Worm (Caenorhabditis elegans) whole organism, late embryonic: ENCODE results near the gene F54D5.3.
A peak's percentile ranks its signal among the peaks of the same experiment; 100 is the strongest.

Experiments
- C08G9.2 ChIP-seq: sonication (generic microtip); optimal IDR thresholded peaks from 2 replicates; lab custom pipeline; 2016; ENCODE audit warnings: mild to moderate bottlenecking, missing genetic modification characterization, moderate library complexity, missing compliant biosample characterization
- C38D4.7 ChIP-seq: fragments of 200-800 bp; sonication (Bioruptor generic); optimal IDR thresholded peaks from 2 replicates; lab custom pipeline; 2018; ENCODE audit warnings: mild to moderate bottlenecking, missing genetic modification characterization, moderate library complexity, missing compliant biosample characterization
- K02D7.2 ChIP-seq: sonication (generic microtip); optimal IDR thresholded peaks from 2 replicates; lab custom pipeline; 2017; ENCODE audit warnings: mild to moderate bottlenecking, missing genetic modification characterization, missing compliant biosample characterization
- K09A11.1 ChIP-seq: sonication (generic microtip); optimal IDR thresholded peaks from 2 replicates; lab custom pipeline; 2017; ENCODE audit warnings: antibody characterized with exemption, mild to moderate bottlenecking, missing genetic modification characterization, missing compliant biosample characterization; ENCODE audit not compliant: insufficient read depth
- T23F11.4 ChIP-seq: fragments of 200-800 bp; sonication (Bioruptor generic); optimal IDR thresholded peaks from 2 replicates; lab custom pipeline; 2018; ENCODE audit warnings: mild to moderate bottlenecking, missing genetic modification characterization, missing compliant biosample characterization
- ama-1 ChIP-seq: fragments of 150-350 bp; optimal IDR thresholded peaks from 2 replicates; lab custom pipeline; 2014
- ceh-14 ChIP-seq: sonication (generic microtip); optimal IDR thresholded peaks from 2 replicates; lab custom pipeline; 2016; ENCODE audit warnings: missing genotype, missing genetic modification characterization, missing compliant biosample characterization
- ceh-19 ChIP-seq: fragments of 200-800 bp; sonication (Bioruptor generic); optimal IDR thresholded peaks from 2 replicates; lab custom pipeline; 2018; ENCODE audit warnings: mild to moderate bottlenecking, missing genetic modification characterization, missing compliant biosample characterization
- ceh-2 ChIP-seq: sonication (generic microtip); optimal IDR thresholded peaks from 2 replicates; lab custom pipeline; 2016; ENCODE audit warnings: missing genotype, missing genetic modification characterization, missing compliant biosample characterization
- ceh-24 ChIP-seq: sonication (generic microtip); optimal IDR thresholded peaks from 2 replicates; lab custom pipeline; 2016; ENCODE audit warnings: mild to moderate bottlenecking, missing genetic modification characterization, missing compliant biosample characterization
- ceh-30 ChIP-seq: fragments of 150-350 bp; optimal IDR thresholded peaks from 2 replicates; lab custom pipeline; 2014; ENCODE audit warnings: missing biosample characterization, missing genetic modification characterization
- ceh-31 ChIP-seq: sonication (generic microtip); optimal IDR thresholded peaks from 2 replicates; lab custom pipeline; 2016; ENCODE audit warnings: missing genetic modification characterization, missing compliant biosample characterization
- ceh-34 ChIP-seq: sonication (generic microtip); optimal IDR thresholded peaks from 2 replicates; lab custom pipeline; 2016; ENCODE audit warnings: mild to moderate bottlenecking, missing genetic modification characterization, missing compliant biosample characterization
- ceh-45 ChIP-seq: fragments of 200-800 bp; sonication (Bioruptor generic); IDR thresholded peaks from 2 replicates; pipeline ENCODE4 v1.3.6; 2022; ENCODE audit warnings: missing genetic modification reagents, missing genetic modification characterization, missing compliant biosample characterization
- ceh-48 ChIP-seq: sonication (generic microtip); optimal IDR thresholded peaks from 2 replicates; lab custom pipeline; 2016; ENCODE audit warnings: missing genetic modification characterization, inconsistent platforms, missing compliant biosample characterization
- ceh-9 ChIP-seq: sonication (generic microtip); optimal IDR thresholded peaks from 2 replicates; lab custom pipeline; 2016; ENCODE audit warnings: mild to moderate bottlenecking, missing genetic modification characterization, inconsistent platforms, missing compliant biosample characterization
- che-1 ChIP-seq: sonication (generic microtip); optimal IDR thresholded peaks from 2 replicates; lab custom pipeline; 2016; ENCODE audit warnings: mild to moderate bottlenecking, missing genetic modification characterization, missing compliant biosample characterization
- dmd-4 ChIP-seq: sonication (generic microtip); optimal IDR thresholded peaks from 2 replicates; lab custom pipeline; 2016; ENCODE audit warnings: borderline replicate concordance, missing genetic modification characterization, missing compliant biosample characterization
- elt-2 ChIP-seq: sonication (generic microtip); optimal IDR thresholded peaks from 2 replicates; lab custom pipeline; 2016; ENCODE audit warnings: missing genetic modification reagents, missing genetic modification characterization, missing compliant biosample characterization
- elt-4 ChIP-seq: sonication (generic microtip); optimal IDR thresholded peaks from 2 replicates; lab custom pipeline; 2016; ENCODE audit warnings: missing genetic modification characterization, missing compliant biosample characterization
- eyg-1 ChIP-seq: sonication (generic microtip); optimal IDR thresholded peaks from 2 replicates; lab custom pipeline; 2016; ENCODE audit warnings: missing genotype, missing genetic modification characterization, missing compliant biosample characterization
- fax-1 ChIP-seq: sonication (generic microtip); optimal IDR thresholded peaks from 2 replicates; lab custom pipeline; 2016; ENCODE audit warnings: missing genotype, missing genetic modification characterization, missing compliant biosample characterization
- fkh-6 ChIP-seq: sonication (generic microtip); optimal IDR thresholded peaks from 2 replicates; lab custom pipeline; 2016; ENCODE audit warnings: missing genetic modification characterization, missing compliant biosample characterization
- hlh-15 ChIP-seq: sonication (generic microtip); optimal IDR thresholded peaks from 2 replicates; lab custom pipeline; 2016; ENCODE audit warnings: missing genetic modification characterization, missing compliant biosample characterization
- lim-6 ChIP-seq: sonication (generic microtip); optimal IDR thresholded peaks from 2 replicates; lab custom pipeline; 2016; ENCODE audit warnings: missing genetic modification characterization, missing compliant biosample characterization
- mec-3 ChIP-seq: sonication (generic microtip); optimal IDR thresholded peaks from 2 replicates; lab custom pipeline; 2016; ENCODE audit warnings: borderline replicate concordance, missing genetic modification characterization, missing compliant biosample characterization
- odd-2 ChIP-seq: sonication (generic microtip); optimal IDR thresholded peaks from 2 replicates; lab custom pipeline; 2017; ENCODE audit warnings: antibody characterized with exemption, mild to moderate bottlenecking, missing genetic modification characterization, missing compliant biosample characterization
- pag-3 ChIP-seq: sonication (generic microtip); optimal IDR thresholded peaks from 2 replicates; lab custom pipeline; 2016; ENCODE audit warnings: missing compliant biosample characterization, missing genetic modification characterization, borderline replicate concordance
- pat-9 ChIP-seq: fragments of 200-800 bp; sonication (Bioruptor generic); optimal IDR thresholded peaks from 2 replicates; lab custom pipeline; 2018; ENCODE audit warnings: mild to moderate bottlenecking, missing genetic modification characterization, moderate library complexity, missing compliant biosample characterization
- pax-1 ChIP-seq: fragments of 150-350 bp; optimal IDR thresholded peaks from 2 replicates; lab custom pipeline; 2014; ENCODE audit warnings: missing biosample characterization, missing genetic modification characterization
- pha-2 ChIP-seq: sonication (generic microtip); optimal IDR thresholded peaks from 2 replicates; lab custom pipeline; 2017; ENCODE audit warnings: mild to moderate bottlenecking, missing genetic modification characterization, missing compliant biosample characterization
- pqm-1 ChIP-seq: sonication (generic microtip); optimal IDR thresholded peaks from 2 replicates; lab custom pipeline; 2016; ENCODE audit warnings: missing genetic modification characterization, missing compliant biosample characterization
- pros-1 ChIP-seq: fragments of 150-350 bp; optimal IDR thresholded peaks from 2 replicates; lab custom pipeline; 2014; ENCODE audit warnings: missing biosample characterization, missing genetic modification reagents, missing genetic modification characterization
- ref-2 ChIP-seq: sonication (generic microtip); optimal IDR thresholded peaks from 2 replicates; lab custom pipeline; 2016; ENCODE audit warnings: missing genetic modification characterization, missing compliant biosample characterization
- sox-2 ChIP-seq: fragments of 200-800 bp; sonication (Bioruptor generic); IDR thresholded peaks from 2 replicates; pipeline ENCODE4 v1.3.6; 2022; ENCODE audit warnings: missing genetic modification reagents, missing genetic modification characterization, missing compliant biosample characterization
- sox-4 ChIP-seq: sonication (generic microtip); optimal IDR thresholded peaks from 2 replicates; lab custom pipeline; 2017; ENCODE audit warnings: mild to moderate bottlenecking, missing genetic modification characterization, inconsistent platforms, missing compliant biosample characterization
- syd-9 ChIP-seq: sonication (generic microtip); optimal IDR thresholded peaks from 2 replicates; lab custom pipeline; 2016; ENCODE audit warnings: mild to moderate bottlenecking, missing genetic modification characterization, moderate library complexity, missing compliant biosample characterization
- tbx-2 ChIP-seq: sonication (generic microtip); optimal IDR thresholded peaks from 2 replicates; lab custom pipeline; 2016; ENCODE audit warnings: missing genetic modification characterization, missing compliant biosample characterization
- tbx-7 ChIP-seq: sonication (generic microtip); optimal IDR thresholded peaks from 2 replicates; lab custom pipeline; 2016; ENCODE audit warnings: missing genotype, missing genetic modification characterization, missing compliant biosample characterization
- unc-3 ChIP-seq, 2 experiments: fragments of 200-800 bp in 1 of 2; sonication (Bioruptor generic) in 1 of 2; sonication (generic microtip) in 1 of 2; conservative IDR thresholded peaks in 1 of 2; optimal IDR thresholded peaks in 1 of 2; 2 replicates each; pipeline versions ENCODE4 v1.3.6 to Lab custom; 2016 to 2022; ENCODE audit warnings: missing compliant biosample characterization in 2 of 2, missing genetic modification characterization in 2 of 2, missing genetic modification reagents in 1 of 2
- unc-42 ChIP-seq: sonication (generic microtip); optimal IDR thresholded peaks from 2 replicates; lab custom pipeline; 2016; ENCODE audit warnings: missing genotype, missing genetic modification characterization, missing compliant biosample characterization
- unc-55 ChIP-seq: sonication (generic microtip); optimal IDR thresholded peaks from 2 replicates; lab custom pipeline; 2017; ENCODE audit warnings: missing biosample characterization, missing genetic modification reagents, missing genetic modification characterization
- unc-86 ChIP-seq: sonication (generic microtip); optimal IDR thresholded peaks from 2 replicates; lab custom pipeline; 2016; ENCODE audit warnings: missing genetic modification characterization, missing compliant biosample characterization
- zip-5 ChIP-seq: sonication (generic microtip); optimal IDR thresholded peaks from 2 replicates; lab custom pipeline; 2016; ENCODE audit warnings: missing genetic modification characterization, missing compliant biosample characterization
- ztf-16 ChIP-seq: sonication (generic microtip); optimal IDR thresholded peaks from 2 replicates; lab custom pipeline; 2017; ENCODE audit warnings: missing genetic modification characterization, missing compliant biosample characterization

F54D5.3 gene

ce11 chrII:11537115-11537514 is 34.5 kb upstream of the F54D5.3 start (continued):
- TF ChIP-seq che-1 = no peak
- TF ChIP-seq ceh-34 (tag; lab: Kevin White, UChicago) = peak; percentile 78
- TF ChIP-seq ref-2 (tag; lab: Kevin White, UChicago) = peak; percentile 52
- peak; percentile 66 for TF ChIP-seq ceh-31
- TF ChIP-seq odd-2 (tag; lab: Kevin White, UChicago) = no peak
- TF ChIP-seq tbx-2 (tag; lab: Kevin White, UChicago) = peak; percentile 13
- no peak for TF ChIP-seq unc-55 (GFP tag; lab: Kevin White, UChicago)
- TF ChIP-seq ceh-9 = no peak
- TF ChIP-seq ceh-2 (tag; lab: Kevin White, UChicago) = peak; percentile 31
- no peak for TF ChIP-seq pag-3
- TF ChIP-seq ceh-14 = peak; percentile 16
- no peak for TF ChIP-seq zip-5
- no peak for TF ChIP-seq unc-3 (GFP tag; conservative IDR thresholded peaks at IDR 0.05; lab: Robert Waterston, UW)
- no peak for TF ChIP-seq unc-3 (tag; optimal IDR thresholded peaks at IDR 0.05; lab: Kevin White, UChicago)
- no peak for TF ChIP-seq pros-1 (tag; lab: Kevin White, UChicago)
- TF ChIP-seq pax-1 (tag; lab: Kevin White, UChicago) = peak; percentile 28
- TF ChIP-seq pat-9 (tag; lab: Kevin White, UChicago) = no peak
- TF ChIP-seq ceh-24 = no peak
- TF ChIP-seq K09A11.1 (tag; lab: Kevin White, UChicago) = no peak
- no peak for TF ChIP-seq mec-3
- peak; percentile 5 for TF ChIP-seq T23F11.4
- no peak for TF ChIP-seq C38D4.7
- no peak for TF ChIP-seq sox-4 (tag; lab: Kevin White, UChicago)
- no peak for TF ChIP-seq elt-4 (tag; lab: Kevin White, UChicago)
- TF ChIP-seq sox-2 (GFP tag; lab: Robert Waterston, UW) = no peak
- TF ChIP-seq fax-1 = no peak
- no peak for TF ChIP-seq pha-2
- peak; percentile 22 for TF ChIP-seq ceh-48 (tag; lab: Kevin White, UChicago)
- no peak for TF ChIP-seq hlh-15 (tag; lab: Kevin White, UChicago)
- no peak for TF ChIP-seq K02D7.2 (tag; lab: Kevin White, UChicago)
- TF ChIP-seq tbx-7 = no peak
- peak; percentile 60 for TF ChIP-seq eyg-1 (tag; lab: Kevin White, UChicago)
- no peak for TF ChIP-seq elt-2 (tag; lab: Kevin White, UChicago)
- TF ChIP-seq ceh-45 (GFP tag; lab: Robert Waterston, UW) = no peak
- TF ChIP-seq ceh-30 (tag; lab: Kevin White, UChicago) = no peak
- TF ChIP-seq C08G9.2 (tag; lab: Kevin White, UChicago) = peak; percentile 33
- no peak for TF ChIP-seq fkh-6 (tag; lab: Kevin White, UChicago)
- TF ChIP-seq unc-42 (tag; lab: Kevin White, UChicago) = no peak
- peak; percentile 41 for TF ChIP-seq dmd-4
- TF ChIP-seq unc-86 = no peak
- TF ChIP-seq ztf-16 = no peak
- TF ChIP-seq ceh-19 (GFP tag; lab: Kevin White, UChicago) = peak; percentile 58
- TF ChIP-seq syd-9 = peak; percentile 32
- no peak for TF ChIP-seq pqm-1 (tag; lab: Kevin White, UChicago)
- TF ChIP-seq lim-6 (tag; lab: Kevin White, UChicago) = no peak
- TF ChIP-seq, all 69 proteins: peak for 18

- TF ChIP-seq ama-1 (lab: Kevin White, UChicago) (peak; percentile 96), sox-2 (GFP tag; lab: Robert Waterston, UW) (no peak)
Measured at ce11 chrII:11537606-11538016, 34.0 kb upstream of the F54D5.3 start.
